Worm (Caenorhabditis elegans): ENCODE data around the gene col-159.

The col-159 gene

DNA sequence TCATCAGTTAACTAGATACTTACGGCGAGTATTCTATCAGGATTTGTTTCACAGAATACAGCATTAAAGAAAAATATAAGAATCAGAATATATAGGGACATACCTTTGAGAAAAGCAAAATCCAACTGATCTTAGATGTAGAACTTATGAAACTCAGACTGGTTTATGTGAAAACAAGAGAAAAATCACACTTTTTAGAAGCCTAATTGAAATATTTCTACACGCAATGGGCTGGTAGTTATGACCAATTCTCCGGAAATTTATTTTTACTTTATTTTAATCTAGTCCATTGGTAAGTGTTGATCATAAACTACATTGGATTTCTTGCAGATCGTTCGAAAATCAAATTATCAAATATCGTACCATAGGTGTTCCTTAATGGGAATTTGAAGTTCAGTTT lies 17.8 kb downstream of the col-159 start, which contains the start of gene T09E8.4:
TSS of gene T09E8.4 (minus strand) at position 101 of the 400 bp plus-strand sequence.
- TF ChIP-seq C34F6.9 (tag; optimal IDR thresholded peaks at IDR 0.05) (no peak), Y55F3AM.14 (GFP tag; optimal IDR thresholded peaks at IDR 0.05) (no peak), ztf-1 (GFP tag; conservative IDR thresholded peaks at IDR 0.05) (no peak), skn-1 (tag; optimal IDR thresholded peaks at IDR 0.05) (no peak), nhr-25 (tag; optimal IDR thresholded peaks at IDR 0.05) (no peak), ztf-11 (tag; optimal IDR thresholded peaks at IDR 0.05) (no peak), lin-13 (GFP tag; optimal IDR thresholded peaks at IDR 0.05) (no peak), nhr-129 (tag; optimal IDR thresholded peaks at IDR 0.05) (no peak)

DNA sequence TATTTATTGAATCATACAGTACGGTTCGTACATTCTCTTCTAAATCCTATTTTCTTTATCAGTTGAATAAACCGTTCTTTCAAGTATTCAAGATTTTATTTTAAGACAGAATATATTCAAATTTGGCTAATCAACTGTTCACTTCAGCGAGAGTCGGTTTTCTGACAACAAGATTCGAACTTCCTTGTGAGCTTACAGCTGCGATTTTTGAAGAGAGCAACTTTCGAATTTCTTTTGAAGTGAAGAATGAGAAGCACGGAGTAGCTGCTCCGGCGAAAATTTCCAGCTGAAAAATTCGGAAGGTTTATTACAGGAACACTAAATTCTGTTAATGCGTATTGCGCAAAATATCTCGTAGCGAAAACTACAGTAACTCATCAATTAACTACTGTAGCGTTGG lies 20.5 kb downstream of the col-159 start:
- TF ChIP-seq ztf-1 (GFP tag; conservative IDR thresholded peaks at IDR 0.05), result no peak

- TF ChIP-seq skn-1 (tag; optimal IDR thresholded peaks at IDR 0.05), result no peak
- no peak for TF ChIP-seq lin-39 (tag; optimal IDR thresholded peaks at IDR 0.05)
- no peak for TF ChIP-seq unc-55 (GFP tag; optimal IDR thresholded peaks at IDR 0.05)
- no peak for TF ChIP-seq ztf-1 (GFP tag; conservative IDR thresholded peaks at IDR 0.05)
- no peak for TF ChIP-seq R02D3.7 (tag; optimal IDR thresholded peaks at IDR 0.05)
- no peak for TF ChIP-seq nhr-129 (tag; optimal IDR thresholded peaks at IDR 0.05)
- TF ChIP-seq mbf-1 (tag; optimal IDR thresholded peaks at IDR 0.05), result no peak
- TF ChIP-seq unc-39 (tag; optimal IDR thresholded peaks at IDR 0.05), result no peak
- no peak for TF ChIP-seq ztf-11 (tag; optimal IDR thresholded peaks at IDR 0.05)
- no peak for TF ChIP-seq gmeb-1 (tag; optimal IDR thresholded peaks at IDR 0.05)
- no peak for TF ChIP-seq nhr-10 (tag; optimal IDR thresholded peaks at IDR 0.05)
- no peak for TF ChIP-seq nhr-12 (tag; optimal IDR thresholded peaks at IDR 0.05)
- no peak for TF ChIP-seq aly-2 (tag; optimal IDR thresholded peaks at IDR 0.05)
- TF ChIP-seq nhr-237 (tag; optimal IDR thresholded peaks at IDR 0.05), result no peak
- TF ChIP-seq nhr-25 (tag; optimal IDR thresholded peaks at IDR 0.05), result no peak
- TF ChIP-seq lin-13 (GFP tag; optimal IDR thresholded peaks at IDR 0.05), result no peak
- TF ChIP-seq sem-4 (tag; optimal IDR thresholded peaks at IDR 0.05), result no peak
- no peak for TF ChIP-seq ztf-4 (tag; optimal IDR thresholded peaks at IDR 0.05)
Measured at ce11 chrV:13179986-13180591, 21.9 kb downstream of the col-159 start, which contains the start of gene cni-1. cni-1 (plus strand) TSS chrV:13180330.

ce11 chrV:13176814-13177213 lies 25.2 kb downstream of the col-159 start:
- TF ChIP-seq blmp-1 (tag; optimal IDR thresholded peaks at IDR 0.05; ENCODE audit: insufficient read depth) (no peak), ZK546.5 (tag; optimal IDR thresholded peaks at IDR 0.05) (no peak), crh-2 (tag; optimal IDR thresholded peaks at IDR 0.05) (no peak), mbf-1 (tag; optimal IDR thresholded peaks at IDR 0.05) (no peak), nhr-21 (tag; optimal IDR thresholded peaks at IDR 0.05) (no peak), dmd-4 (tag; optimal IDR thresholded peaks at IDR 0.05) (no peak), lin-13 (GFP tag; optimal IDR thresholded peaks at IDR 0.05) (no peak), egl-27 (tag; optimal IDR thresholded peaks at IDR 0.05) (no peak), lin-39 (tag; optimal IDR thresholded peaks at IDR 0.05) (no peak), nhr-10 (tag; optimal IDR thresholded peaks at IDR 0.05) (no peak), skn-1 (tag; optimal IDR thresholded peaks at IDR 0.05) (no peak), nhr-237 (tag; optimal IDR thresholded peaks at IDR 0.05) (no peak), nhr-12 (tag; optimal IDR thresholded peaks at IDR 0.05) (no peak), lsy-2 (tag; optimal IDR thresholded peaks at IDR 0.05) (no peak), nhr-23 (tag; optimal IDR thresholded peaks at IDR 0.05) (no peak), ztf-4 (tag; optimal IDR thresholded peaks at IDR 0.05) (no peak)

- no peak for TF ChIP-seq ceh-16 (tag; optimal IDR thresholded peaks at IDR 0.05)
- no peak for TF ChIP-seq crh-2 (tag; optimal IDR thresholded peaks at IDR 0.05)
- peak; percentile 51 for TF ChIP-seq unc-55 (GFP tag; optimal IDR thresholded peaks at IDR 0.05)
- no peak for TF ChIP-seq egl-27 (tag; optimal IDR thresholded peaks at IDR 0.05)
- no peak for TF ChIP-seq R02D3.7 (tag; optimal IDR thresholded peaks at IDR 0.05)
- no peak for TF ChIP-seq elt-1 (tag; optimal IDR thresholded peaks at IDR 0.05)
- no peak for TF ChIP-seq nhr-11 (tag; optimal IDR thresholded peaks at IDR 0.05)
- no peak for TF ChIP-seq nhr-77 (tag; optimal IDR thresholded peaks at IDR 0.05)
- peak; percentile 25 for TF ChIP-seq lin-11 (tag; optimal IDR thresholded peaks at IDR 0.05)
- TF ChIP-seq ztf-4 (tag; optimal IDR thresholded peaks at IDR 0.05), result no peak
- peak in 1 of 2 experiments; percentile 9 for TF ChIP-seq mdl-1 (tag; optimal IDR thresholded peaks at IDR 0.05)
- no peak for TF ChIP-seq unc-39 (tag; optimal IDR thresholded peaks at IDR 0.05)
- TF ChIP-seq mbf-1 (tag; optimal IDR thresholded peaks at IDR 0.05), result no peak
- TF ChIP-seq sma-9 (GFP tag; optimal IDR thresholded peaks at IDR 0.05), result peak; percentile 35
- no peak for TF ChIP-seq sma-9 (tag; optimal IDR thresholded peaks at IDR 0.05)
- TF ChIP-seq ztf-11 (tag; optimal IDR thresholded peaks at IDR 0.05), result no peak
- peak; percentile 22 for TF ChIP-seq C34F6.9 (tag; optimal IDR thresholded peaks at IDR 0.05)
- no peak for TF ChIP-seq unc-62 (GFP tag; optimal IDR thresholded peaks at IDR 0.05)
- no peak for TF ChIP-seq fos-1 (tag; optimal IDR thresholded peaks at IDR 0.05)
- TF ChIP-seq aly-2 (tag; optimal IDR thresholded peaks at IDR 0.05), result no peak
- TF ChIP-seq lsy-2 (tag; optimal IDR thresholded peaks at IDR 0.05), result no peak
- TF ChIP-seq sma-3 (GFP tag; optimal IDR thresholded peaks at IDR 0.05), result peak; percentile 43
- no peak for TF ChIP-seq ztf-1 (GFP tag; conservative IDR thresholded peaks at IDR 0.05)
- TF ChIP-seq Y55F3AM.14 (GFP tag; optimal IDR thresholded peaks at IDR 0.05), result no peak
- TF ChIP-seq elt-3 (tag; optimal IDR thresholded peaks at IDR 0.05), result no peak
- peak; percentile 28 for TF ChIP-seq mab-5 (tag; optimal IDR thresholded peaks at IDR 0.05)
- TF ChIP-seq nhr-21 (tag; optimal IDR thresholded peaks at IDR 0.05), result no peak
- TF ChIP-seq nhr-23 (tag; optimal IDR thresholded peaks at IDR 0.05), result no peak
- no peak for TF ChIP-seq nhr-12 (tag; optimal IDR thresholded peaks at IDR 0.05)
Measured at ce11 chrV:13176117-13176753, 25.7 kb downstream of the col-159 start, which contains the start of gene him-17. him-17 (plus strand) TSS chrV:13176711.

Measured in whole organism, L2 larva.